Fruit fly (Drosophila melanogaster): Measurements from ENCODE around the gene Mco3.

dm6 chr3R:25854825-25855224, 42.5 kb upstream of the Mco3 start:
- TF ChIP-seq yki (optimal IDR thresholded peaks at IDR 0.05) (no peak), tna (GFP tag; IDR thresholded peaks at IDR 0.05; ENCODE audit: partially characterized antibody) (no peak), nau (GFP tag; optimal IDR thresholded peaks at IDR 0.05) (no peak), CG10147 (GFP tag; optimal IDR thresholded peaks at IDR 0.05) (peak; percentile 25), CG8388 (GFP tag; optimal IDR thresholded peaks at IDR 0.05) (no peak), ATbp (GFP tag; optimal IDR thresholded peaks at IDR 0.05) (no peak), CG7372 (GFP tag; IDR thresholded peaks at IDR 0.05) (no peak), Gug (GFP tag; IDR thresholded peaks at IDR 0.05) (no peak), fu2 (GFP tag; optimal IDR thresholded peaks at IDR 0.05) (no peak), eve (GFP tag; optimal IDR thresholded peaks at IDR 0.05) (peak in 1 of 2 experiments; percentile 41)

Data from whole organism, embryonic.